Fruit fly (Drosophila melanogaster) whole organism, pupa: ENCODE results near the gene Capa.
A peak's percentile ranks its signal among the peaks of the same experiment; 100 is the strongest.

Experiments used
- CG10348 ChIP-seq: fragments of 200-800 bp; sonication (Bioruptor generic); IDR thresholded peaks from 2 replicates; pipeline ENCODE4 v1.3.6; 2022; ENCODE audit warnings: missing biosample characterization, missing genetic modification characterization
- CG12605 ChIP-seq: fragments of 200-800 bp; sonication (Bioruptor generic); IDR thresholded peaks from 2 replicates; pipeline ENCODE4 v1.3.6; 2022; ENCODE audit warnings: missing biosample characterization, missing genetic modification characterization
- CG13204 ChIP-seq: fragments of 200-800 bp; sonication (Bioruptor generic); optimal IDR thresholded peaks from 2 replicates; lab custom pipeline; 2018; ENCODE audit warnings: missing biosample characterization, mild to moderate bottlenecking, missing genetic modification characterization, moderate library complexity
- CG14655 ChIP-seq: fragments of 200-800 bp; sonication (Bioruptor generic); optimal IDR thresholded peaks from 3 replicates; lab custom pipeline; 2017; ENCODE audit warnings: mild to moderate bottlenecking, missing biosample characterization, missing genetic modification reagents, missing genetic modification characterization
- CG15710 ChIP-seq: fragments of 200-800 bp; sonication (Bioruptor generic); optimal IDR thresholded peaks from 2 replicates; lab custom pipeline; 2018; ENCODE audit warnings: missing biosample characterization, mild to moderate bottlenecking, missing genetic modification characterization, moderate library complexity
- CG17806 ChIP-seq: fragments of 200-800 bp; sonication (Bioruptor generic); optimal IDR thresholded peaks from 2 replicates; lab custom pipeline; 2018; ENCODE audit warnings: missing biosample characterization, mild to moderate bottlenecking, missing genetic modification characterization, moderate library complexity
- CG32121 ChIP-seq: fragments of 200-800 bp; sonication (Bioruptor generic); IDR thresholded peaks from 2 replicates; pipeline ENCODE4 v1.3.6; 2022; ENCODE audit warnings: missing biosample characterization, missing genetic modification characterization
- CG34367 ChIP-seq: fragments of 200-800 bp; sonication (Bioruptor generic); optimal IDR thresholded peaks from 2 replicates; lab custom pipeline; 2018; ENCODE audit warnings: missing biosample characterization, mild to moderate bottlenecking, missing genetic modification characterization
- CG4496 ChIP-seq: fragments of 200-800 bp; sonication (Bioruptor generic); IDR thresholded peaks from 3 replicates; pipeline ENCODE4 v1.3.6; 2022; ENCODE audit warnings: missing biosample characterization, missing genetic modification characterization
- CG8159 ChIP-seq: fragments of 200-800 bp; sonication (Bioruptor generic); optimal IDR thresholded peaks from 3 replicates; lab custom pipeline; 2018; ENCODE audit warnings: missing biosample characterization, mild to moderate bottlenecking, missing genetic modification characterization, moderate library complexity
- CG8301 ChIP-seq: fragments of 200-800 bp; sonication (Bioruptor generic); optimal IDR thresholded peaks from 2 replicates; lab custom pipeline; 2018; ENCODE audit warnings: missing biosample characterization, mild to moderate bottlenecking, missing genetic modification characterization
- CG9948 ChIP-seq: fragments of 200-800 bp; sonication (Bioruptor generic); optimal IDR thresholded peaks from 2 replicates; lab custom pipeline; 2018; ENCODE audit warnings: missing biosample characterization, mild to moderate bottlenecking, missing genetic modification characterization, moderate library complexity
- D1 ChIP-seq: fragments of 200-800 bp; sonication (Bioruptor generic); optimal IDR thresholded peaks from 2 replicates; lab custom pipeline; 2018; ENCODE audit warnings: missing biosample characterization, mild to moderate bottlenecking, missing genetic modification characterization, moderate library complexity
- EcR ChIP-seq: fragments of 200-800 bp; sonication (Bioruptor generic); optimal IDR thresholded peaks from 3 replicates; lab custom pipeline; 2019; ENCODE audit warnings: missing biosample characterization, missing genetic modification characterization, mild to moderate bottlenecking, moderate library complexity, missing genetic modification reagents
- Ets98B ChIP-seq: fragments of 200-800 bp; sonication (Bioruptor generic); IDR thresholded peaks from 2 replicates; pipeline ENCODE4 v1.3.6; 2022; ENCODE audit warnings: missing biosample characterization, missing genetic modification characterization
- Pif1A ChIP-seq: fragments of 200-800 bp; sonication (Bioruptor generic); optimal IDR thresholded peaks from 3 replicates; lab custom pipeline; 2016; ENCODE audit warnings: missing biosample characterization, missing genetic modification characterization
- Pif1B ChIP-seq: fragments of 200-800 bp; sonication (Bioruptor generic); optimal IDR thresholded peaks from 3 replicates; lab custom pipeline; 2016; ENCODE audit warnings: missing biosample characterization, missing genetic modification characterization
- Snoo ChIP-seq: fragments of 200-800 bp; sonication (Bioruptor generic); optimal IDR thresholded peaks from 3 replicates; lab custom pipeline; 2017; ENCODE audit warnings: missing biosample characterization, mild to moderate bottlenecking, missing genetic modification characterization, inconsistent platforms
- fd96Ca ChIP-seq: fragments of 200-800 bp; sonication (Bioruptor generic); IDR thresholded peaks from 3 replicates; pipeline ENCODE4 v1.3.6; 2022; ENCODE audit warnings: missing biosample characterization, missing genetic modification characterization
- gl ChIP-seq: fragments of 200-800 bp; sonication (Bioruptor generic); optimal IDR thresholded peaks from 2 replicates; lab custom pipeline; 2018; ENCODE audit warnings: missing biosample characterization, mild to moderate bottlenecking, missing genetic modification characterization
- rn ChIP-seq: fragments of 200-800 bp; sonication (Bioruptor generic); IDR thresholded peaks from 2 replicates; pipeline ENCODE4 v1.3.6; 2022; ENCODE audit warnings: missing biosample characterization, missing genetic modification characterization

The Capa gene

DNA sequence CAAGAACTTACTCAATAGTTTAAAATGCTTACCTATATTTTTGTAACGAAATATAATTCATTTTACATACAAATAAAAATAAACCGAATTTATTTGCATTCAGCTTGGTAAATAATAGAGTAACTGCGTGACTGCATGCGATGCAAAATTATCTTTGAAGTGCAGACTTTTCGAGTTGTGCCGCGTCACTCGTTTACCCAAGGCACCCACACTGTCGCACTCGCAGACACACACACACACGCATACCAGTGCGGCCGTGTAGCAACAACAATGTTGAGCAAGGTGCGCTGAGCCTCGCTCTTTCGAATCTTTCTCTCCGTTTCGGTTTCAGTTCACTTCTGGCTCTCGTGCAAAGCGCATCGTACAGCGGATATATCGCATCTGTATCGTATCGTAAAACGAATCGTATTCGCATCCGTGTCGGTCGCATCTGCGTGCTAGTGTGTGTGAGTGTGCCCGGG lies 37.4 kb downstream of the Capa start, which contains the start of gene CG31038:
Gene CG31038, plus strand, starts transcription at position 327 of the 461 bp plus-strand sequence.
- TF ChIP-seq rn (no peak), Pif1A (GFP tag; lab: Kevin White, UChicago) (peak; percentile 61), CG4496 (GFP tag; lab: Robert Waterston, UW) (peak; percentile 77), CG8159 (peak; percentile 58), CG10348 (GFP tag; lab: Robert Waterston, UW) (no peak), Snoo (no peak), CG13204 (GFP tag; lab: Kevin White, UChicago) (peak; percentile 52), fd96Ca (GFP tag; lab: Robert Waterston, UW) (peak; percentile 50; the same call in 1 of the 3 replicates), CG9948 (peak; percentile 18), EcR (peak; percentile 68), Pif1B (GFP tag; lab: Kevin White, UChicago) (peak; percentile 62), D1 (tag; lab: Kevin White, UChicago) (no peak), CG34367 (tag; lab: Kevin White, UChicago) (peak; percentile 27), CG12605 (GFP tag; lab: Robert Waterston, UW) (peak; percentile 71), CG32121 (GFP tag; lab: Robert Waterston, UW) (peak; percentile 68; the same call in 1 of the 2 replicates), CG15710 (tag; lab: Kevin White, UChicago) (peak; percentile 12), CG17806 (tag; lab: Kevin White, UChicago) (no peak), Ets98B (peak; percentile 85; the same call in 1 of the 2 replicates), CG8301 (tag; lab: Kevin White, UChicago) (peak; percentile 55), CG14655 (GFP tag; lab: Kevin White, UChicago) (peak; percentile 62), gl (tag; lab: Kevin White, UChicago) (peak; percentile 29)
- TF ChIP-seq, all 21 proteins: peak for 16

- TF ChIP-seq fd96Ca (GFP tag; lab: Robert Waterston, UW) (no peak), CG34367 (tag; lab: Kevin White, UChicago) (no peak), CG32121 (GFP tag; lab: Robert Waterston, UW) (no peak), Ets98B (peak; percentile 7; the same call in 1 of the 2 replicates), Snoo (no peak)
Observed at dm6 chr3R:29876232-29876631, 37.9 kb downstream of the Capa start.

dm6 chr3R:29875830-29876229 lies 38.3 kb downstream of the Capa start:
- TF ChIP-seq Ets98B: peak; percentile 38; the same call in 1 of the 2 replicates
- TF ChIP-seq CG14655 (GFP tag; lab: Kevin White, UChicago): no peak
- TF ChIP-seq CG10348 (GFP tag; lab: Robert Waterston, UW): no peak
- TF ChIP-seq CG32121 (GFP tag; lab: Robert Waterston, UW): peak; percentile 54; the same call in 1 of the 2 replicates
- no peak for TF ChIP-seq D1 (tag; lab: Kevin White, UChicago)
- TF ChIP-seq CG9948: peak; percentile 68
- peak; percentile 85 for TF ChIP-seq Pif1A (GFP tag; lab: Kevin White, UChicago)
- TF ChIP-seq CG34367 (tag; lab: Kevin White, UChicago): peak; percentile 52
- TF ChIP-seq CG13204 (GFP tag; lab: Kevin White, UChicago): no peak
- peak; percentile 64 for TF ChIP-seq CG17806 (tag; lab: Kevin White, UChicago)
- peak; percentile 49 for TF ChIP-seq gl (tag; lab: Kevin White, UChicago)
- peak; percentile 63 for TF ChIP-seq CG15710 (tag; lab: Kevin White, UChicago)
- peak; percentile 66; the same call in 2 of the 3 replicates for TF ChIP-seq fd96Ca (GFP tag; lab: Robert Waterston, UW)
- TF ChIP-seq Pif1B (GFP tag; lab: Kevin White, UChicago): peak; percentile 84
- no peak for TF ChIP-seq EcR
- peak; percentile 65 for TF ChIP-seq CG4496 (GFP tag; lab: Robert Waterston, UW)
- TF ChIP-seq Snoo: peak; percentile 49
- TF ChIP-seq rn: no peak
- peak; percentile 82 for TF ChIP-seq CG8301 (tag; lab: Kevin White, UChicago)
- peak; percentile 96 for TF ChIP-seq CG8159
- TF ChIP-seq CG12605 (GFP tag; lab: Robert Waterston, UW): no peak
- TF ChIP-seq, all 21 proteins: peak for 14

DNA sequence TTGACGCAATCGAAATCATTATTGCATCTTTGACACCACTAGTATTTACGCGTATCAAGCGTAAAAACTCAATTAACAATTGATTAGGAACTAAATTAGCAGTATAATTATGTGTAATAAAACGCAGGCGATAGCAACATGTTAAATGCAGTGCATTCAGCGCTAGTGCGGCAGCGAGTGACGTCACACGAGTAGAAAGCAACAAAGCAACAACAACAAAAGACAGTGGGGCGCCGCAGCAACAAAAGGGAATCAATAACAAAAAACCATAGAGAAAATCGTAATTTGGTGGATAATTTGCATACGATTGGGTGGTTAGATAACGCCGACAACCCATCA lies 44.8 kb downstream of the Capa start, which contains the start of gene CG34133:
Gene CG34133, plus strand, starts transcription at position 16 of the 339 bp plus-strand sequence.
- TF ChIP-seq CG32121 (GFP tag; lab: Robert Waterston, UW) (no peak), gl (tag; lab: Kevin White, UChicago) (no peak), D1 (tag; lab: Kevin White, UChicago) (no peak), CG8301 (tag; lab: Kevin White, UChicago) (no peak), CG12605 (GFP tag; lab: Robert Waterston, UW) (no peak), rn (no peak), CG14655 (GFP tag; lab: Kevin White, UChicago) (no peak), CG17806 (tag; lab: Kevin White, UChicago) (no peak)

- peak; percentile 71 for TF ChIP-seq EcR
- TF ChIP-seq CG17806 (tag; lab: Kevin White, UChicago): peak; percentile 19
- TF ChIP-seq D1 (tag; lab: Kevin White, UChicago): no peak
- peak; percentile 13 for TF ChIP-seq CG15710 (tag; lab: Kevin White, UChicago)
Observed at dm6 chr3R:29868676-29869349, 45.3 kb downstream of the Capa start, which contains the start of gene Zip99C. Gene Zip99C (minus strand): TSS chr3R:29868895.

- TF ChIP-seq CG9948 (no peak), CG34367 (tag; lab: Kevin White, UChicago) (no peak)
Observed at dm6 chr3R:29867895-29868294, 46.3 kb downstream of the Capa start.
